Fruit fly (Drosophila melanogaster): Measurements from ENCODE around the gene CG32507.

The CG32507 gene

DNA sequence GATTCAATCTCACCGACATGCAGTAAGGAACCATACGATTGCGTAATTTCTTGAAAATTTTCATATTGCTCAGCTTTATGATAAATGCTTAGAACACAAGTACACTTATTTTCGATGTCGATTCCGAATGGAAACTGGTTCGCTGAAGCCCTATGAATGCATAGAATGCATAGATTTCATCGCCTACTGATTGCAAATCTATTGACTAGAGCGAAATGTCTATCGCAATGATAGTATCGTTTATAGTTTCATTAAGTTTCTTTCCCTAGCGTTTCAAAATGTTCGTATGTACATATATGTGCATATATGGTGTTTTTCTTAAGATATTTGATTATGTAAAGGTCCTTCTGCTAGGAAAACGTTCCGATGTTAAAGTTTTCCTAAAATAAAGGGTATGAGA, at the start of gene CG32507:
Gene CG32507 (minus strand): TSS at position 101 of the 400 bp plus-strand sequence.
- TF ChIP-seq Crg-1 (GFP tag; optimal IDR thresholded peaks at IDR 0.05) (no peak), pad (GFP tag; optimal IDR thresholded peaks at IDR 0.05) (no peak), tj (GFP tag; optimal IDR thresholded peaks at IDR 0.05) (no peak), cnc (optimal IDR thresholded peaks at IDR 0.05) (no peak), CG5204 (GFP tag; optimal IDR thresholded peaks at IDR 0.05) (no peak), CG33017 (tag; optimal IDR thresholded peaks at IDR 0.05) (no peak), CG11617 (GFP tag; optimal IDR thresholded peaks at IDR 0.05) (no peak), CG1620 (GFP tag; optimal IDR thresholded peaks at IDR 0.05) (no peak), cic (GFP tag; optimal IDR thresholded peaks at IDR 0.05) (no peak), toe (GFP tag; optimal IDR thresholded peaks at IDR 0.05) (no peak), Mnt (GFP tag; optimal IDR thresholded peaks at IDR 0.05) (no peak), CG14711 (tag; optimal IDR thresholded peaks at IDR 0.05) (no peak), bab1 (GFP tag; optimal IDR thresholded peaks at IDR 0.05) (no peak), kay (GFP tag; ENCODE audit: borderline replicate concordance) (no peak), CG7101 (tag; optimal IDR thresholded peaks at IDR 0.05) (no peak)

- TF ChIP-seq Hr96 (GFP tag; optimal IDR thresholded peaks at IDR 0.05) (no peak), cnc (optimal IDR thresholded peaks at IDR 0.05) (no peak), CG33017 (tag; optimal IDR thresholded peaks at IDR 0.05) (no peak), CG1620 (GFP tag; optimal IDR thresholded peaks at IDR 0.05) (no peak), Clk (GFP tag; optimal IDR thresholded peaks at IDR 0.05) (no peak), tj (GFP tag; optimal IDR thresholded peaks at IDR 0.05) (no peak), ovo (GFP tag; optimal IDR thresholded peaks at IDR 0.05) (no peak), cic (GFP tag; optimal IDR thresholded peaks at IDR 0.05) (no peak), CG12768 (GFP tag; optimal IDR thresholded peaks at IDR 0.05) (no peak), CG11617 (GFP tag; optimal IDR thresholded peaks at IDR 0.05) (no peak), toe (GFP tag; optimal IDR thresholded peaks at IDR 0.05) (no peak), Mnt (GFP tag; optimal IDR thresholded peaks at IDR 0.05) (no peak), CG14711 (tag; optimal IDR thresholded peaks at IDR 0.05) (no peak), CG7101 (tag; optimal IDR thresholded peaks at IDR 0.05) (no peak), CG7045 (GFP tag; optimal IDR thresholded peaks at IDR 0.05) (no peak), kay (GFP tag; ENCODE audit: borderline replicate concordance) (no peak)
These were observed 45.1 kb upstream of the CG32507 start for dm6 chrX:20826147-20826546.

DNA sequence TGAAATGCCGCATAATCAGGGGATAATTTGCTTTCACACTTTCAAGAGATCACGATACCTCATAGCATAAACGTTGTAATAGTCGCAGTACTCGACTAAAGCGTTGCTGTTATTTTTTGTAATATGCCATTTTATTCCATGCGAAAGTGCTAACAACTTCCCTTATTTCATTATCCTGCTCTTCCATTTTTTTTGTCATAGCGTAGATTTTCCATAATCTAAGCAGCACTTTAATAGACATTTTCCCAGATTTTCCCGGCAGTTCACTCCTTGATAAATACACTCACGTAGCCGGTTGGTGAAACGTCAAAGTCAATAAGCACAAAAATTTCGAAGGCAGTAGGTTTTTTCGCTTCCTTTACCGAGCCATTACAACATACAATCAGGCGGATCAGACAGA, 40.8 kb upstream of the CG32507 start, which contains the start of gene CG15450:
Gene CG15450 (plus strand): TSS at position 301 of the 400 bp plus-strand sequence.
- TF ChIP-seq CG1620 (GFP tag; optimal IDR thresholded peaks at IDR 0.05) (no peak), CG14711 (tag; optimal IDR thresholded peaks at IDR 0.05) (no peak), CG11617 (GFP tag; optimal IDR thresholded peaks at IDR 0.05) (no peak), pad (GFP tag; optimal IDR thresholded peaks at IDR 0.05) (no peak), bab1 (GFP tag; optimal IDR thresholded peaks at IDR 0.05) (no peak), Mnt (GFP tag; optimal IDR thresholded peaks at IDR 0.05) (no peak), cnc (optimal IDR thresholded peaks at IDR 0.05) (no peak), CG33017 (tag; optimal IDR thresholded peaks at IDR 0.05) (no peak), CG7045 (GFP tag; optimal IDR thresholded peaks at IDR 0.05) (no peak)

- no peak for TF ChIP-seq CG11617 (GFP tag; optimal IDR thresholded peaks at IDR 0.05)
- no peak for TF ChIP-seq CG33017 (tag; optimal IDR thresholded peaks at IDR 0.05)
- no peak for TF ChIP-seq ovo (GFP tag; optimal IDR thresholded peaks at IDR 0.05)
- no peak for TF ChIP-seq CG7045 (GFP tag; optimal IDR thresholded peaks at IDR 0.05)
- TF ChIP-seq Clk (GFP tag; optimal IDR thresholded peaks at IDR 0.05): no peak
- no peak for TF ChIP-seq CG14711 (tag; optimal IDR thresholded peaks at IDR 0.05)
- TF ChIP-seq kay (GFP tag; ENCODE audit: borderline replicate concordance): no peak
- TF ChIP-seq Mnt (GFP tag; optimal IDR thresholded peaks at IDR 0.05): no peak
- TF ChIP-seq CG1620 (GFP tag; optimal IDR thresholded peaks at IDR 0.05): no peak
- no peak for TF ChIP-seq Hr96 (GFP tag; optimal IDR thresholded peaks at IDR 0.05)
- no peak for TF ChIP-seq CG12768 (GFP tag; optimal IDR thresholded peaks at IDR 0.05)
- no peak for TF ChIP-seq CG7101 (tag; optimal IDR thresholded peaks at IDR 0.05)
These were observed 16.5 kb upstream of the CG32507 start for dm6 chrX:20797488-20797887.

dm6 chrX:20776281-20776680, 4.7 kb downstream of the CG32507 start:
- TF ChIP-seq CG1620 (GFP tag; optimal IDR thresholded peaks at IDR 0.05): no peak
- no peak for TF ChIP-seq CG14711 (tag; optimal IDR thresholded peaks at IDR 0.05)
- TF ChIP-seq cnc (optimal IDR thresholded peaks at IDR 0.05): no peak
- no peak for TF ChIP-seq bab1 (GFP tag; optimal IDR thresholded peaks at IDR 0.05)
- TF ChIP-seq Hr96 (GFP tag; optimal IDR thresholded peaks at IDR 0.05): no peak
- no peak for TF ChIP-seq ovo (GFP tag; optimal IDR thresholded peaks at IDR 0.05)
- TF ChIP-seq cic (GFP tag; optimal IDR thresholded peaks at IDR 0.05): no peak
- TF ChIP-seq CG12768 (GFP tag; optimal IDR thresholded peaks at IDR 0.05): no peak
- no peak for TF ChIP-seq CG11617 (GFP tag; optimal IDR thresholded peaks at IDR 0.05)
- no peak for TF ChIP-seq Mnt (GFP tag; optimal IDR thresholded peaks at IDR 0.05)
- TF ChIP-seq pad (GFP tag; optimal IDR thresholded peaks at IDR 0.05): no peak
- no peak for TF ChIP-seq kay (GFP tag; ENCODE audit: borderline replicate concordance)
- no peak for TF ChIP-seq CG7045 (GFP tag; optimal IDR thresholded peaks at IDR 0.05)
- no peak for TF ChIP-seq CG7101 (tag; optimal IDR thresholded peaks at IDR 0.05)
- TF ChIP-seq tj (GFP tag; optimal IDR thresholded peaks at IDR 0.05): no peak
- no peak for TF ChIP-seq CG5204 (GFP tag; optimal IDR thresholded peaks at IDR 0.05)
- TF ChIP-seq Clk (GFP tag; optimal IDR thresholded peaks at IDR 0.05): no peak
- TF ChIP-seq toe (GFP tag; optimal IDR thresholded peaks at IDR 0.05): no peak

DNA sequence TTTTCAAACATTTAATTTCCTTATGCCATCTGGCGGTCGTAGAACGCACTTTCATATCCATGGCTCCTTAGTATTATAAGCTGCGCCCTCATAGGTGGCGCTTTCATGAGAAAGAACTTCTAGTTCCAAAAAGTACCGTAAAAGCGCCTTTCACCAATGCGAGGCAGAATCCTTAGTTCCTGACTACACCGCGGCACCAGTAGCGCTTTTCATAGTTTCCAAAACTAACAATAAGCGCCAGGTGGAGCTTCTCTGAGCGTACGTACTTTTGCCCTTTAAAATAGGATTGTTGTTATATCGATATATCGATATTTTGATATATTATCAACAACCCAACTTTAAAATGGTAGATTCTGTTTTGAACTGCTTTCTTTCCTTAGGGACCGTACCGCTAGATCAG, 20.6 kb downstream of the CG32507 start:
- TF ChIP-seq CG12768 (GFP tag; optimal IDR thresholded peaks at IDR 0.05): no peak
- no peak for TF ChIP-seq CG33017 (tag; optimal IDR thresholded peaks at IDR 0.05)
- TF ChIP-seq kay (GFP tag; ENCODE audit: borderline replicate concordance): no peak
- peak; percentile 25 for TF ChIP-seq CG7101 (tag; optimal IDR thresholded peaks at IDR 0.05)
- TF ChIP-seq Mnt (GFP tag; optimal IDR thresholded peaks at IDR 0.05): peak; percentile 27
- TF ChIP-seq CG5204 (GFP tag; optimal IDR thresholded peaks at IDR 0.05): peak; percentile 28
- TF ChIP-seq CG14711 (tag; optimal IDR thresholded peaks at IDR 0.05): no peak
- TF ChIP-seq Clk (GFP tag; optimal IDR thresholded peaks at IDR 0.05): no peak
- TF ChIP-seq cic (GFP tag; optimal IDR thresholded peaks at IDR 0.05): no peak
- peak; percentile 48 for TF ChIP-seq ovo (GFP tag; optimal IDR thresholded peaks at IDR 0.05)
- TF ChIP-seq bab1 (GFP tag; optimal IDR thresholded peaks at IDR 0.05): peak; percentile 72
- peak; percentile 41 for TF ChIP-seq pad (GFP tag; optimal IDR thresholded peaks at IDR 0.05)
- TF ChIP-seq cnc (optimal IDR thresholded peaks at IDR 0.05): no peak
- TF ChIP-seq toe (GFP tag; optimal IDR thresholded peaks at IDR 0.05): no peak
- TF ChIP-seq Hr96 (GFP tag; optimal IDR thresholded peaks at IDR 0.05): peak; percentile 69
- TF ChIP-seq CG1620 (GFP tag; optimal IDR thresholded peaks at IDR 0.05): peak; percentile 59
- peak; percentile 51 for TF ChIP-seq Crg-1 (GFP tag; optimal IDR thresholded peaks at IDR 0.05)
- TF ChIP-seq CG7045 (GFP tag; optimal IDR thresholded peaks at IDR 0.05): no peak
- TF ChIP-seq tj (GFP tag; optimal IDR thresholded peaks at IDR 0.05): no peak
- TF ChIP-seq CG11617 (GFP tag; optimal IDR thresholded peaks at IDR 0.05): no peak
